Worm (Caenorhabditis elegans) whole organism, dauer: ENCODE results near the gene T28H10.2.

Experiments
- unc-62 ChIP-seq: sonication (generic microtip); optimal IDR thresholded peaks from 2 replicates; lab custom pipeline; 2017; ENCODE audit warnings: missing biosample characterization, missing genetic modification reagents, missing genetic modification characterization

Gene T28H10.2

DNA sequence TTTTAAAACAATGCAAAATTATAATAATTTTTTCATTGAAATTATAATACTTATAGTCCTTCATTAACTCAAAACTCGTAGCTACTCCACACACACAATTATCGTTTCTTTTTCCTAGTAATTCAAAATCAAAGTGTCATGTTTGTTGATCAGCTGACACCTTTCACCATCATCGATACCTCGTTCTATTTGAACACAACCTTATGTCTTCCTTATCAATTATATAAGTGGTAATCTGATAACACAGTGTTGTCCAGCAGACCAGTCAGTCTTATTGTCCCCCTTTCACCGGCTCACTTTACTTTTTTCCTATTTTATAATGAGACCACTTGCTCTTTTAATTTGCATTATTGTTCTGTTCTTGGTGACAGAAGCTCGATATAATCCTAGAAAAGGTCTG lies at the start of gene T28H10.2, which contains the start of gene lgmn-1:
Gene T28H10.2, minus strand, starts transcription at position 177 of the 400 bp plus-strand sequence.
Gene lgmn-1, plus strand, starts transcription at position 284 of the 400 bp plus-strand sequence.
- no peak for TF ChIP-seq unc-62 (GFP tag; lab: Kevin White, UChicago)

DNA sequence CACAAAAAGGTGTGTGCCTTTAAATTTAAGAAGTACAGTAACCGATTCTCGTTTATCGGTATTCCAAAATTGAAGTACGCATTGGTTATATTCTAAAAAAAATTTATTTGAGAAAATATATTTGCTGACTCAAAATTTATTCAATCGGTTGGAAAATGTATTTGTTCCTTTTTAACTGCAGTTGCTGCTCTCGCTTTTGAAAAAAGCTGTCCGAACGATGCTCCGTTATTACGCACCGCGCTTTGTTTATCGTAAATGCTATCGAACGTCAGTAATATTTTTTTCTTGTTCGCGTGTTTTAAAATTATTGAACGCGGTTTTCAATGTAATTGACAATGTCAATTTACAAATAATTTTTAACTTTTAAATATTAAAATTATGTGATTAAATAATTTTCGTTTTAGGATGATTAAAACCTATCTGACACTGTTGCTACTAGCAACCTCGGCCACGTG lies 47.6 kb upstream of the T28H10.2 start, which contains the start of gene sel-1:
Gene sel-1, plus strand, starts transcription at position 405 of the 455 bp plus-strand sequence.
- TF ChIP-seq unc-62 (GFP tag; lab: Kevin White, UChicago): no peak

DNA sequence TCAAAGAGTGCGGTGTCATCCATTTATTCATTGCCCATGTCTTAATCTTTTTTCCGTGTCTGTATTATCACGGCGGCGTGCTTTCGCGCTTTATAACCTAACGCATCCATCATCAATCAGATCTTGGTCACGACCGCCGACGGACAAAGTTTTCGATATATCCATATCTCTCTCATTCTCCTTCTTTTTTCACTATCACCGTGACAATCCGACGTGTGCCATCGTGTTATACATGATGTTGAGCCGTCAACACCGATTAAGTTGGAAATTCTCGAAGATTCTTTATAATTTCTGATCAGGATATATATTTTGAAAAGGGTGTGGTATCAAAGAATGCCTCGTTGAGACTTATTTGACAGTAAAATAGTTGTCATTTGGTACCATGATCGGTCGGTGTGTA lies 44.2 kb upstream of the T28H10.2 start:
- no peak for TF ChIP-seq unc-62 (GFP tag; lab: Kevin White, UChicago)

DNA sequence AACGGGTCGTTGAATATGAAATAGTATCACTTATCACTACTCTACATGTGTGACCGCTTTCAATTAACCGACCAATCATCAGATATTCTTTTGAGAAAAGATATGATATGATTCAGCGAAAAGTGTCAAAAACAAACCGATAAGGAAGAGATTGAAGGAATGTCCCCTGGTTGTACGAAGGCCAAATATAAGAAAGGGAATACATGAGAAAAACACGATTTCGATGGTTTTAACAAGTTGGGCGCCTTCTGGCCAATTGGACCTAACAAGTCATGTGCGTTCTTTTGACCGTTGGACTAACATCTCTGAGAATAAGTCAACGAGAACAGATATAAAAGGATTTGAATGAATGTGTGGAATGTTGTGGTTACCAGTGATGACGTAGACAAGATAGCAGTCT lies 43.1 kb upstream of the T28H10.2 start:
- TF ChIP-seq unc-62 (GFP tag; lab: Kevin White, UChicago): no peak

DNA sequence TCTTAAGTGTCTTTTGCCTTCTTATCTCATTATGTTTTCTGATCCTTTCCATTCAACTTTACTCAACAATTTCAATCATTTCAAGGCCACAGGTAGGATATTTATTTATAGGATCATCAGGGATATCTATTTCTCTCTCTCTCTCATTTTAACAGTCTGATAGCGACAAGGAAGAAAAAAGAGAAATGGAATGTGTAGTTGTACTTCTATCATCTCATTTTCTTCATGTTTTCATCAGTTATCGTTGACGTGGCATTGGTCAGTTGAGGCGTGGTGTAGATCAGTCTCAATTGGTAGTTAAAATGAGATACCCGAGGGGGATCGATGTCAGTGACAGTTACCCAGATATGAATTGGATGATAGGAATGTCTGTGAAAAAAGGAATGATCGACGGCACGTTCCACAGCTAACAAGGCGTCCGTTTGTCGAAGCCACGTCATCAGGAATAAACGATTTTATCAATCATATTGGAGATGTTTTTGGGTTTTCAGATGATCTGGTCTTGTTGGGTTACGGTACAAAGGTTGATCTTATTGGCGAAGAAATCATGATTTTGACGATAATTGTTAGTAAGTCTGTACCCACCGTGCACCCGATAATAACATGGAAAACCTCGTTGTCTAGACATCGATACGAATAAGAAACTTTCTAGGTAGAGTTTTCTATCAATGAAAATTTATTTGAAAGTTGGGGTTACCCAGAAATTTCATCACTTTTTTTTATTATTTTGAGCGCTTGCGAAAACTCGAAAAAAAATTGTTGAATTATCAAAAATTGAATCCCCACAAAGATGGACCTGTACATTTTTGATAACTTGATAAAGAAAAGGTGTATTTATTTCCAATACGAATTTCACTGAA lies 41.7 kb upstream of the T28H10.2 start:
- TF ChIP-seq unc-62 (GFP tag; lab: Kevin White, UChicago): no peak

DNA sequence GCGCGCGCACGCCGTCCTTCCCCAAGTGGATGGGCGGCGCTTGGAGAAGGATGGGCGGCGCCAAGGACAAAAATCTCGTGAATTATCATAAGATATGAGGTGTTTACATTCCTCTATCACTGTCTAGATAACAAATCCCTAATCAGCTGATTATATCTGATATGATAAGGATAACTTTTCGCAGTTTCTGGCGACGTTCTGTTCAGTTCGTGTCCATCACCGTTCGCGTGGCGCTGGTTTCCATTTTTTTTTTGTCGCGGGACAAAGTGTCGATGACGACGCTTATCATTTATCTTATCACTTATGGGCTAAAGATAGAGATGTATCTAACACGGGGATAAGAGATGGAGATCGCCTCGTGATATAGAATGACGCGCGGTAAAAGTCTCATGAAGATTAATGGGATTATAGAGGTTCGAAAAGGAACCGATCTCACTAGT lies 40.6 kb upstream of the T28H10.2 start:
- no peak for TF ChIP-seq unc-62 (GFP tag; lab: Kevin White, UChicago)

DNA sequence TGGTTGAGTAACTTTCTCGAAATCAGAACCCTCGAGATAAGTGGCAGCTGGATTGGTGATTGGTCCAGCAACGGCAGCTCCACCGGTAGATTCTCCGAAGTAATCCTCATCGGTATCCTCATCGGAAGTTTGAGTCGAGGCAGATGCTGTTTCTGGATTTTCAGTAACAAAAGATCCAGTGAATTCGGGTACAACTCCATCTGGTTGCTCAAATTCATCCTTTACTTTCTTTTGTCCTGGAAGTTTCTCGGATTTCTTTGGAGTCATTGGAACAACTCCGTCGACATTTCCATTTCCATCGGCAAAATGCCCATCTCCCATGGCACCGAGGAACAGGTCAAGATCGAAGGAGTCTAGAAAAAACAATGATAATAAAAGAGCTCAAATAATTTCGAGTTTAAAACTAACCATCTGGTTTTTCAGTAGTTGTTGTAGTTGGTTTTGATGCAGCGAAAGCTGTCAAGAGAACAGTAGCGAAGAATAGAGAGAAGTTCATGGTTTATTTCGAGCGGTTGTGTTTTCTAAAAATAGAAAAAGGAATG lies 40.0 kb upstream of the T28H10.2 start, which contains the start of gene F45D3.4:
Gene F45D3.4, minus strand, starts transcription at position 521 of the 542 bp plus-strand sequence.
- no peak for TF ChIP-seq unc-62 (GFP tag; lab: Kevin White, UChicago)

DNA sequence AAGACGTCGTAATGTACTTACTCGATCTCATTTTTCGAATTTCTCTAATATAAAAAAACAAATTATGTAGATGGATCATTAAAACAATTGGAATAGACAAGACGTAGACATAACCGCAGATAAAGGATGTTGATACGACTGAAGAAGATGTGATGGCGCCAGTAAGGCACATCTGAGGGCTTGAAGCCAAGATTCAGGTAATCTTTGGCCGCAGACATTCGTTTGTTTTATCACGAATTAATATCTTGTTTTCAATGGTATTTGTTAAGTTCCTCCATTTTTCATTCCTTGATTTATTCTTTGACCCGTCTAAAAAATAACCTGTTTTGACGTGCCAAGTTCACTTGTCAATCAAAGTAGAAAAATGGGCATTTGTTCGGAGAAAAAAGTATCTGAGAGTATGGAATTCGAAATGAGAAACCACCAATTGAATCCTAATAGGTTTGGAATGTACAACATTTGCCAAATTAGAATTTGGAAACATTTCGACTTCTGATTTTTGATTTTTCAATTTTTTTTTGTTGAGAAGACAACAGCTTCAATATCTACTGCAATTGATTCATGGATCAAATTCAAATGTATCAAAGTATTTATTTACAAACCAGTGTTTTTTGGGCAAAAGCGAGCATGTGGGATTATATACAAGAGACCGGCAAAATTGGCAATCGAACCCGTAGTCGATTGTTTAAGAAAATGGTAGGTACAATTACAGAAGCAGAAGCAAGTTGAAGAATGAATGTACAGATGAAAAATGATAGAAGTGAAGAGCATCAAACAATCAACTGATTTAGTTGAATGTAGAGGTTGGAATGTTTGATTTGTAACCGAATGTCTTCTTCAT lies 39.1 kb upstream of the T28H10.2 start:
- TF ChIP-seq unc-62 (GFP tag; lab: Kevin White, UChicago): no peak

DNA sequence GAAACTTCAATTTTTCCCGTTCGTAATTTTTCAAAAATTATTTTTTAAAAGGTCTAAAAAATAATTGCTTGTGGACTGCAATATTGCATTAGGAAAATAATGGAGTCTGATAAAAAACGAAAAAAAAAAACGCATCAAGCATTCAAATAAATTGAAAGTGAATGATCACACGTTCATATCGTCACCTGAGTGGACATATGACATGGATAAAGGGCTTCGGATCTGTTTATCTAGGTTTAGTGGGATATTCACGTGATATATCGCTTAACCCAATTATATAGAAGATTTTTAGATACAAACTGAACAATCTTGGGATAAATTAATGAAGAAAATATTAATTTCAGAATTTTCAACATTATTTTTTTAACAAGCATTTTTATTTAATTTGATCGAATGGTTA lies 38.0 kb upstream of the T28H10.2 start:
- no peak for TF ChIP-seq unc-62 (GFP tag; lab: Kevin White, UChicago)

DNA sequence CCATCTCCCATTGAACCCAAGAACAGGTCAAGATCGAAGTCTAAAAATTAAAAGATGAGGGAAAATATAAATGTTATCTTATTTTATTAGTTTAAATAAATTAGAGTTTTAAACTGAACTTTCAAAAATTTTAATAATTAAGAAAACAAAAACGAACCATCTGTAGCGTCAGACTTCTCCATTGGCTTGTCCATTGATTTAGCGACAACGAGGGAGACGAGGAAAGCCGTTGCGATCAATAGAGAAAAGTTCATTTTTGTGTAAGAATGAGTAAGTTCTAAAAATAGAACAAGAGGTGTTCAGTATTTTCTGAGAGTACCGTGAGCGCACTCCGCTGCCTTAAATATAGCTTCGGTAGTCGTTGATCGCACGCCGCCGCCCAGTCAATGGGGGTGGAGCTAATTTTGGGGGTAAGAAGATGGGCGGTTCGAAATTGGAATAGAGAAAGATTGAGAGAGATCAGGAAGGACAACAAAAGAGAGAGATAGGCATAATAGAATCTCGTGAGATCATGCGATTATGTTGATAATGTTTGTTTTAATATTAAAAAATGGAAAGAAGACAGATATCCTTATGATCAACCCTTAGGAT lies 37.4 kb upstream of the T28H10.2 start, which contains the start of gene F45D3.3:
Gene F45D3.3, minus strand, starts transcription at position 350 of the 591 bp plus-strand sequence.
- no peak for TF ChIP-seq unc-62 (GFP tag; lab: Kevin White, UChicago)

DNA sequence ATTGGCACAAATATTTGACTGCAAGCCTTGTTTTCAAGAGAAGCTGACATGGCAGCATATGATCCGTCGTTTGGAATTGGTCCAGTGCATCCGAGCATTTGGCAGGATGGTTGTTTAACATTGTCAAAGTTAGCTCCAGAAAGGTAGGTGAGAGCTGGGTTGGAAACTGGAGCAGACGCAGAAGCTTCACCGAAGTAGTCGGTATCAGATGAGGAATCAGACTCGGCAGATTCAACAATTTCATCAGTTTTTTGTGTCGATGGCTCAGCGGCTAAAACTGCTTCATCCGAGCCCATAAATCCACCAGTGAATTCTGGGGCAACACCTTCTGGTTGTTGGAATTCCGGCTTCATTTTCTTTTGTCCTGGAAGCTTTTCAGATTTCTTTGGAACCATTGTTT lies 36.9 kb upstream of the T28H10.2 start:
- TF ChIP-seq unc-62 (GFP tag; lab: Kevin White, UChicago): no peak

DNA sequence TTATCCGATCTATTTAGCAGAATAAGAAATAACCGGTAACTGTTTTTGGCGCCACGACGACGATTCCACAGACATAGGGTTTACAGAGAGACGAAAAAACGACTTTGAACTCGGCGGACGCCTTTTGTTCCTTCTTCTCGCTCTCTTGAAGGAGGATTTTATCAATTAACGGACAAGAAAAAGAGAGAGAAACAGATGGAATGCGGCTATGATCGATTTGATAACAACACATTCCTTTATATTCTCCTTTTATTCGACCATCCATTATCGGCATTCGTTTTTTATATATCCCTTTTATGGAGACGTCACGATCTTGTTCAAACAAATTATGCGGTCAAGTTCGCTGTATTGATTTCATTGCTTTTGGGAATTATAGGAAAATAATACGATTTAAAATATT lies 36.1 kb upstream of the T28H10.2 start:
- TF ChIP-seq unc-62 (GFP tag; lab: Kevin White, UChicago): no peak

DNA sequence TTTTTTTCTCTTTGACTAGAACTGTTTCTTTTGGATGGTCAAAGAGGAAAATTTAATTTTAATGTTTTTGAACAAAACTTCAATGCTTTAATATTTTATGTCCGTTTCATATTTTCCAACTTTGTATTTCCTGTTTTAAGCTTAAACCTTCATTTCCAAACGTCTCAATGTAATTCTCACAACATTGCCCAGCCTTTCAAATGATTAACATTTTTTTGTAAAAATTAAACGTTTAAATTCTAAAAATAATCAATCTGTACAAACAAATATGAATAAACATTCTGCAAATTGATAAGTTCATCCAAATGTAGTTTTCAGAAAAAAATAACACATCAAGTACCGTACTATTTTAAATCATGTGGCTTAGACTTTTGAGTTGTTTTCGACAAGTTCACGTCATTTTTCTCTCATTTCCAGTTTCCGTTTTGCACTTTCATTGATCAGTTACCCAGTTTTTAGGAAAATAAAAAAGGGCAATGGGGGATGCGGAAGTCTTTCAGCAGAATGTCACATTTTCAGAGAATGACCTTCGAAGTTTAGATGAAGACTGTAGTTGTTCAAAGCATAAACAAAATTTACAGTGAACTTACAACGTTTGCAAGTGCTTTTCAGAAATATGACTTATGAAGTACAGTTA lies 30.1 kb upstream of the T28H10.2 start:
- no peak for TF ChIP-seq unc-62 (GFP tag; lab: Kevin White, UChicago)

DNA sequence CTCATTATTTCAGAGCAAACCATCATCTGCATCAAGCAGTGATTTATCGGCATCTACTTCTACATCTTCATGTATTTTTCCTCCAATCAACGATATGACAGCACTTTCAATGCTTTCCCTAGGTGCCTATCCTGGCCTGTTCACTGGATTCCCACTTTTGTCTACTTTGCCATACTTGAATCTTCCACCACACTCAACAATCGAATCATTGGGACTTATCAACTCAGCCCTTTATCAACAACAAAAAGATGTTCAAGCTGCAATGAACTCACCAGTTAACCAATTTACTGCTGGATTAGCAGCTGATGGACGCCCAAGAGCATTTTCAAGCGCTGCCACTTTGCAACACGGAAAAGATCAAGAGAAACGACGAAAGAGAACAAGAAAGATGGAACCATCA lies 28.5 kb upstream of the T28H10.2 start:
- no peak for TF ChIP-seq unc-62 (GFP tag; lab: Kevin White, UChicago)

DNA sequence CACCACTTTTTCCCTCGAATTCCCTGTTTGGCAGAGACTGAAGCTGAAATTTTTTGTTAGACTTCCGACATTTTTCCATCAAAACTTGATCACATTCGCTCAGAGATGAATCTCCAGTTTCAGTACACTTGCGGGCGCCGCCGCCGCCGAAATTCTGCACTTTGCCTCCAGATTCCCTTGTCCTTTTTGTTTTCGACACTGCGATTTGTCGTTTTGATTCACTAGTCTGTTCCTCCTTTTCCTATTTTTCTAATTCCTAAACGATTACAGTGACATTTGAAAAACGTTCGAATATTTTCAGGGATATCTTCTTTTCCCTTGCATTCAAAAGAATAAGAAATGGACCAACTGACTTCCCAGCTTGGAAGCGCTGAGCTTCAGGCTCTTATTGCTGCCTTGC lies 28.0 kb upstream of the T28H10.2 start, which contains the start of gene F45D3.2:
Gene F45D3.2, plus strand, starts transcription at position 301 of the 400 bp plus-strand sequence.
- TF ChIP-seq unc-62 (GFP tag; lab: Kevin White, UChicago): no peak
